Worm (Caenorhabditis elegans): ENCODE results near the gene R08A2.5.

Gene R08A2.5

DNA sequence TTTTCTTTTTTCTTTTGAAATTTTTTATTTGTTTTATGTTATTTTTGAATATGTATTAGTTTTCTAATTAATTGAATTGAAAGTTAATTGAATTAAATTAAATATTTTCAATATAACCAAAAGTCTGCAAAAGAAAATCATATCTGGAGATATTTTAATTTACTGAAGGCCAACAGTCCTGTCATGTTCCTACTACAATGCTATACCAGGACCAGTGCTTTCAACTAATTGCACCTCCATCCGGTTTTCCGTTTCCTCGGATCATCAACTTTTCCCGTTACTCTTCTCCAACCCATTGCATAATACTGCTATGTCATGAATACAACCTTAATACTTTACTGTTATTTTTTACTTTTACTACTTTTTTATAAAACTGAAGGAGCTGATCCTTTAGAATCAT is at the start of gene R08A2.5:
R08A2.5 (plus strand) TSS at position 301 of the 400 bp plus-strand sequence.
- TF ChIP-seq tbx-37 (GFP tag; conservative IDR thresholded peaks at IDR 0.05) (no peak), ets-7 (tag; optimal IDR thresholded peaks at IDR 0.05) (no peak), ama-1 (optimal IDR thresholded peaks at IDR 0.05) (no peak), tbx-11 (GFP tag; IDR thresholded peaks at IDR 0.05) (no peak), ceh-36 (tag; optimal IDR thresholded peaks at IDR 0.05) (no peak), F13C5.2 (tag; optimal IDR thresholded peaks at IDR 0.05) (no peak), hnd-1 (tag; optimal IDR thresholded peaks at IDR 0.05) (no peak)

DNA sequence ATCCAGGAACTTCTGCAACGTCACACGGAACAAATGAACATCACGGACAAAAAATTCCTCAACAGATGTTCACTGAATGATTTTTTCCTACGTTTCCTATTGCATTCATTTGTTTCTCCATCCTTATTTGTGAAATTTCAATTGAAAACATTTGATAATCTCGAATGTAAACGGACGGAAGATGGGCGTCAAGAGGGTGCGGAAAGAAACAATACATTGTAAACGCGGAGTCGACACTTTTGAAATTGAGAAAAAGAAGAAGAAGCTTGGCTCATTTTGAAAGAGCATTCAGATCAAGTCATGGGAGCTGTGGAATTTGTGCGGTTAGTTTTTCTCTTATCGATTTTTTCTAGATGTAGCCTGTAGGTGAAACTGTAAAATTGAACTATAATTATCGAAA is 49.4 kb upstream of the R08A2.5 start, which contains the start of gene C47E8.9:
C47E8.9 (plus strand) TSS at position 301 of the 400 bp plus-strand sequence.
- TF ChIP-seq ama-1 (optimal IDR thresholded peaks at IDR 0.05) (no peak), ceh-13 (GFP tag; optimal IDR thresholded peaks at IDR 0.05) (no peak), ets-7 (tag; optimal IDR thresholded peaks at IDR 0.05) (no peak), F13C5.2 (tag; optimal IDR thresholded peaks at IDR 0.05) (no peak), hnd-1 (tag; optimal IDR thresholded peaks at IDR 0.05) (no peak), tbx-11 (GFP tag; IDR thresholded peaks at IDR 0.05) (no peak), hmbx-1 (tag; optimal IDR thresholded peaks at IDR 0.05) (no peak), sea-1 (GFP tag; conservative IDR thresholded peaks at IDR 0.05) (no peak), hmg-4 (GFP tag; optimal IDR thresholded peaks at IDR 0.05) (no peak), B0310.2 (tag; optimal IDR thresholded peaks at IDR 0.05) (no peak)

DNA sequence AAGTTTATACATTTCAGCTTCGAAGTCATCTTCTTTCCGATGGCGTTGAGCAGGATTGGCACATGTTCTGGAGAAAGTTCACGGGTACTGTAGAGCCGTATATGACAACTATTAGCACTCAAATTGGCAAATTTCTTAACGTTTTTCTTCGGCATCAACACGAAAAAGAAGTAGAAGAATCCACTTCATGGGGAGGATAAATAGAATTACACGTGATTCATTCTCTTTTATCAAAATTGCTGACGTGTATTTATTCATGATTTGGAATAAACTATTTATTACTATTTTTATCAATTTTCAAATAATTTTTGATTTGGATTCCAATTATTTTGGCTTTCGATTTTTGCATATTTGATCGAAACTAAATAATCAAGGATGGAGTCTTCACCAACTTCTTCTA is 46.7 kb upstream of the R08A2.5 start, which contains the start of gene C47E8.1:
C47E8.1 (plus strand) TSS at position 301 of the 400 bp plus-strand sequence.
- no peak for TF ChIP-seq ceh-13 (GFP tag; optimal IDR thresholded peaks at IDR 0.05)
- no peak for TF ChIP-seq tbx-11 (GFP tag; IDR thresholded peaks at IDR 0.05)
- TF ChIP-seq ama-1 (optimal IDR thresholded peaks at IDR 0.05), result no peak
- no peak for TF ChIP-seq F13C5.2 (tag; optimal IDR thresholded peaks at IDR 0.05)
- TF ChIP-seq flt-1 (GFP tag; IDR thresholded peaks at IDR 0.05), result no peak
- no peak for TF ChIP-seq ets-7 (tag; optimal IDR thresholded peaks at IDR 0.05)
- TF ChIP-seq pes-1 (GFP tag; IDR thresholded peaks at IDR 0.05), result no peak
- no peak for TF ChIP-seq aly-1 (tag; optimal IDR thresholded peaks at IDR 0.05)
- no peak for TF ChIP-seq sea-1 (GFP tag; conservative IDR thresholded peaks at IDR 0.05)
- TF ChIP-seq hnd-1 (tag; optimal IDR thresholded peaks at IDR 0.05), result no peak
- TF ChIP-seq tbx-37 (GFP tag; conservative IDR thresholded peaks at IDR 0.05), result no peak

DNA sequence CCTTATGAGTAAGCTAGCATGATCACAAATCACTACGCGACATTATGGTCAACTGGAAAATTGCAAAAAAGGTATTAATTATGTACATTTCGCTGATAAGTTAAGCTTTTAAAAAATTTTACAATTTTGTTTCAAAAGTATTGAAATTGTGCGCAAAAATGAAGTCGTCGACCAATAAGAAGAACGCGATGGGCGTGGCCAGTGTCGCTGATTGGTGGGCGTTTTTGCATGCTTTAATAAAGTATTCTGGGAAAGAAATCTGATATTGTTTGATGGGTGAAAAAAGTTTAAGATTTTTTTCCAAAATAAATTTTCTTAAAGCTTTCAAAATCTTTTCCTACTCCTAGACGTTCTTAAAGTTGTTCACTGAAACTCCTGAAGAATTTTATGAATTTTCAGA is 34.1 kb upstream of the R08A2.5 start:
- no peak for TF ChIP-seq hmg-4 (GFP tag; optimal IDR thresholded peaks at IDR 0.05)
- TF ChIP-seq tbx-11 (GFP tag; IDR thresholded peaks at IDR 0.05), result no peak
- TF ChIP-seq aly-1 (tag; optimal IDR thresholded peaks at IDR 0.05), result no peak
- no peak for TF ChIP-seq flt-1 (GFP tag; IDR thresholded peaks at IDR 0.05)
- no peak for TF ChIP-seq scrt-1 (GFP tag; IDR thresholded peaks at IDR 0.05)
- no peak for TF ChIP-seq ceh-13 (GFP tag; optimal IDR thresholded peaks at IDR 0.05)
- TF ChIP-seq hnd-1 (tag; optimal IDR thresholded peaks at IDR 0.05), result no peak
- no peak for TF ChIP-seq F13C5.2 (tag; optimal IDR thresholded peaks at IDR 0.05)
- TF ChIP-seq pes-1 (GFP tag; IDR thresholded peaks at IDR 0.05), result no peak
- no peak for TF ChIP-seq B0310.2 (tag; optimal IDR thresholded peaks at IDR 0.05)
- TF ChIP-seq sea-1 (GFP tag; conservative IDR thresholded peaks at IDR 0.05), result no peak
- TF ChIP-seq ets-7 (tag; optimal IDR thresholded peaks at IDR 0.05), result no peak
- TF ChIP-seq tra-4 (tag; optimal IDR thresholded peaks at IDR 0.05), result no peak
- TF ChIP-seq tbx-37 (GFP tag; conservative IDR thresholded peaks at IDR 0.05), result no peak
- TF ChIP-seq hmbx-1 (tag; optimal IDR thresholded peaks at IDR 0.05), result no peak
- no peak for TF ChIP-seq ceh-36 (tag; optimal IDR thresholded peaks at IDR 0.05)
- no peak for TF ChIP-seq ama-1 (optimal IDR thresholded peaks at IDR 0.05)

DNA sequence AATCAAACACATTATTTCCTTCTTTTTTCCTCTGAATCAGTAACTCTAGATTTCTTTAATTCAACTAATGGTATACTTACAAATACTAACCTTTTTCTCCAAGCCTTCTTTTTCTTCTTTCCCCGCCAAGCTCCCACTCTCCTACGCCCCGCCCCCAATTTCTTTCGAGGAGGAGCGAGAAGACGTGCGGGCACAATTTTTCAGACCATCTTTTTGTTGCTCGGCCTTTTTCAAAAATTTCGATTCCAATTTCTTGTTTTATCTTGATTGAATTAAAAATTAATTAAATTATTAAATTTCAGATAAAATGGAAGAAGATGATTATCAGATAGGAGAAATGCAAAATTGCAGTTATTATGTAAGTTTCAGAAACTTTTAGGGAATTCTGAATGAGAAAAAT is 32.4 kb upstream of the R08A2.5 start, which contains the start of gene C47E8.3:
C47E8.3 (plus strand) TSS at position 301 of the 400 bp plus-strand sequence.
- TF ChIP-seq flt-1 (GFP tag; IDR thresholded peaks at IDR 0.05) (no peak), tbx-11 (GFP tag; IDR thresholded peaks at IDR 0.05) (no peak), hmg-4 (GFP tag; optimal IDR thresholded peaks at IDR 0.05) (no peak), tra-4 (tag; optimal IDR thresholded peaks at IDR 0.05) (no peak), ceh-36 (tag; optimal IDR thresholded peaks at IDR 0.05) (no peak), hnd-1 (tag; optimal IDR thresholded peaks at IDR 0.05) (no peak)

DNA sequence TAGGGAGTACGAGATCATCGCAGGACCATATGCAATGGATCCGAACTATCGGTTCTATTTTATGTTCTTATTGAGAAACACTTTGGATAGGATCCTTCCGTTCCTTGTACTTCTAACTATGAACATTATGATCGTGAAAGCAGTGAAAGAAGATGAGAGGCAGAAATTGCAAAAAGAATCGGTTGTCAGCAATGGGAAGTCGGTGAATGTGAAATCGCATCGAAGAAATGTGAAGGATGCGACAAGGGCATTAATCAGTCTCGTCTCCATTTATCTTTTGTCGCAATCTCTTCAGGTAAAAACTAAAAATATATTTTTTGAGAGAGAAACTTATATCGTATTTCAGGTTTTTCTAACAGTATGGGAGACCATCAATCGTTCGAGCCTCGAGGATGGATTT is 29.5 kb upstream of the R08A2.5 start:
- TF ChIP-seq flt-1 (GFP tag; IDR thresholded peaks at IDR 0.05), result no peak
- no peak for TF ChIP-seq tbx-11 (GFP tag; IDR thresholded peaks at IDR 0.05)
- no peak for TF ChIP-seq hmbx-1 (tag; optimal IDR thresholded peaks at IDR 0.05)
- no peak for TF ChIP-seq tra-4 (tag; optimal IDR thresholded peaks at IDR 0.05)
- TF ChIP-seq ama-1 (optimal IDR thresholded peaks at IDR 0.05), result no peak
- TF ChIP-seq sea-1 (GFP tag; conservative IDR thresholded peaks at IDR 0.05), result no peak

DNA sequence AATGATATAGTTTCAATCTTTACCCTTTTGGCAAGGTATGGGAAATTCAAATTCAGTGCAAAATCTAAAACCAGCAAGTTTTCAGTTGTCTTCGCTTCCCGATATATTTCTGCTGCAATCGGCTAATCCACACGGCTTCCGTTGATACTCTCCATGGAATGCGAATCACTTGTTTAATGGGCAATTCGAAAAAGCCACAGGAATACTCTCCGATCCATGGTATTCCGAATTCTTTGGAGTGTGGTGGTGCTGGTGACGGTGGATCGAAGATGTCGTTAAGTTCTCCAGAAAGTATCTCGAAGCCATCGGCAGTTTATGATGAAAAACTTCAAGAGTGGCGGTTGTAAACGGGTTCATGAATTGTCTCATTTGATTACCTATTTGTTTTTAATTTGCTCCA is 29.1 kb upstream of the R08A2.5 start:
- no peak for TF ChIP-seq B0310.2 (tag; optimal IDR thresholded peaks at IDR 0.05)
- no peak for TF ChIP-seq hmg-4 (GFP tag; optimal IDR thresholded peaks at IDR 0.05)
- no peak for TF ChIP-seq F13C5.2 (tag; optimal IDR thresholded peaks at IDR 0.05)
- TF ChIP-seq tbx-11 (GFP tag; IDR thresholded peaks at IDR 0.05), result no peak
- TF ChIP-seq ama-1 (optimal IDR thresholded peaks at IDR 0.05), result no peak
- no peak for TF ChIP-seq hnd-1 (tag; optimal IDR thresholded peaks at IDR 0.05)
- TF ChIP-seq hmbx-1 (tag; optimal IDR thresholded peaks at IDR 0.05), result no peak
- TF ChIP-seq sea-1 (GFP tag; conservative IDR thresholded peaks at IDR 0.05), result no peak
- no peak for TF ChIP-seq tra-4 (tag; optimal IDR thresholded peaks at IDR 0.05)
- TF ChIP-seq tbx-37 (GFP tag; conservative IDR thresholded peaks at IDR 0.05), result no peak
- no peak for TF ChIP-seq ets-7 (tag; optimal IDR thresholded peaks at IDR 0.05)
- no peak for TF ChIP-seq ceh-13 (GFP tag; optimal IDR thresholded peaks at IDR 0.05)
- TF ChIP-seq flt-1 (GFP tag; IDR thresholded peaks at IDR 0.05), result no peak
- no peak for TF ChIP-seq pes-1 (GFP tag; IDR thresholded peaks at IDR 0.05)
- no peak for TF ChIP-seq ceh-36 (tag; optimal IDR thresholded peaks at IDR 0.05)
- no peak for TF ChIP-seq scrt-1 (GFP tag; IDR thresholded peaks at IDR 0.05)
- TF ChIP-seq aly-1 (tag; optimal IDR thresholded peaks at IDR 0.05), result no peak

DNA sequence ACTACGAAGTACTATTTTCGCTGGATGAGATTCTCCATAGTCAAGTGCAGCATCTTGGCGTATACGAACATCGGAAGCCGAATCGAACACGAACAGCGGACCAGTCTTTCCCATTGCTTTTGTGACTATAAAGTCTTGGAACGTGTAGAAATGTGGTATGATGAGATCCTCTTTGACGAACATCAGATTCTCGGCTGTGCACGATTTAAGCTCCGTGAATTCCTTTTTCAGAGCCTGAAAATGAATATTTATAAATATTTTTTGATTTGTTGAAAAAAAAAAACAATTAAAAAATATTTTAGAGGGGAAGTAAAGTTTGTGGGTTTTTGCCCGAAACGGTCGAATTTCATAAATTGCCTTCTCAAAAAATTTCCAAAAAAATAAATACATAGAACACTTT is 28.5 kb upstream of the R08A2.5 start:
- TF ChIP-seq B0310.2 (tag; optimal IDR thresholded peaks at IDR 0.05) (no peak), tbx-37 (GFP tag; conservative IDR thresholded peaks at IDR 0.05) (no peak), scrt-1 (GFP tag; IDR thresholded peaks at IDR 0.05) (no peak), hmbx-1 (tag; optimal IDR thresholded peaks at IDR 0.05) (no peak), hnd-1 (tag; optimal IDR thresholded peaks at IDR 0.05) (no peak), ets-7 (tag; optimal IDR thresholded peaks at IDR 0.05) (no peak), flt-1 (GFP tag; IDR thresholded peaks at IDR 0.05) (no peak), hmg-4 (GFP tag; optimal IDR thresholded peaks at IDR 0.05) (no peak), tbx-11 (GFP tag; IDR thresholded peaks at IDR 0.05) (no peak), aly-1 (tag; optimal IDR thresholded peaks at IDR 0.05) (no peak), sea-1 (GFP tag; conservative IDR thresholded peaks at IDR 0.05) (no peak), pes-1 (GFP tag; IDR thresholded peaks at IDR 0.05) (no peak)

Measured in whole organism, early embryonic.